1 fruit fly cellular context compared by ENCODE assay signal in the genomic region with DNA sequence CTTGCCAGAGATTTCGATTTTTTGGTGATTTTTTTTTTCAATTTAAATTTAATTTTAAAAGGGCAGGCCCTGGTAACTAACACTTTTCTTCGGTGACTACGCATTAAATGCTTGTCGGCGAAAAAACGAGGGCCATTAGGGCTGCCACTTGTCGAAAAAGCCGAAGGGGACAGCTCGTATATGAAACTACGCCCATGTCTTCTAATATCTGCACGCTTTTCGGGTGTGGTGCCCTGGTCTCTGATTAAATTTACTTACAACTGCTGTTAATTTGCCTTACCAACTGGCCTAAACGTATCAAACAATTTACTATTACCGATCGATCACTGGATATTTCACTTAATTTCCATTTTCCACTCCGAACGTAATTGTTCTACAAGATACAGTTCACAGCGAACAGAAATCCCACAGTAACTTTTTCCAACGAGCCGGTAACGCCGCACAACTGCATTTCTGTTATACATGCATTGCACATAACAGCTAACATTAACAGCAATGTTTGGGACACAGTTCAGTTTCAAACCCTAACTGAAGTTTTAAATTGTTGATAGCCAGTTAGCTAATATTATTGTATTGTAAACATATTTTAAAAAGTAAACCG.
TF ChIP-seq lines count a peak whose summit lies in the region.

No protein-coding gene starts in this region.

TF ChIP-seq in whole organism, embryonic, 481 proteins besides CTCF, POLR2A, EP300 and RAD21 (continued from another document and continues in another):
- TF ChIP-seq Stat92E (GFP tag; optimal IDR thresholded peaks at IDR 0.05; lab: Kevin White, UChicago) (no peak), Abd-B (GFP tag; optimal IDR thresholded peaks at IDR 0.05; lab: Kevin White, UChicago) (no peak), Fer3 (tag; optimal IDR thresholded peaks at IDR 0.05; lab: Kevin White, UChicago) (no peak), Xrp1 (GFP tag; IDR thresholded peaks at IDR 0.05; lab: Robert Waterston, UW) (no peak), CG7928 (GFP tag; optimal IDR thresholded peaks at IDR 0.05; lab: Kevin White, UChicago) (peak; percentile 72), CG2202 (tag; optimal IDR thresholded peaks at IDR 0.05; lab: Kevin White, UChicago) (no peak), CG17802 (tag; optimal IDR thresholded peaks at IDR 0.05; lab: Kevin White, UChicago) (no peak), sc (optimal IDR thresholded peaks at IDR 0.05; lab: Kevin White, UChicago) (no peak), sc (GFP tag; optimal IDR thresholded peaks at IDR 0.05; lab: Kevin White, UChicago) (no peak), her (GFP tag; optimal IDR thresholded peaks at IDR 0.05; lab: Kevin White, UChicago) (no peak), trem (tag; optimal IDR thresholded peaks at IDR 0.05; lab: Kevin White, UChicago) (peak; percentile 89), zen2 (GFP tag; IDR thresholded peaks at IDR 0.05; lab: Robert Waterston, UW; ENCODE audit: partially characterized antibody) (no peak), E2f1 (GFP tag; IDR thresholded peaks at IDR 0.05; lab: Robert Waterston, UW) (no peak), jumu (GFP tag; optimal IDR thresholded peaks at IDR 0.05; lab: Kevin White, UChicago) (peak; percentile 31), CG9215 (GFP tag; IDR thresholded peaks at IDR 0.05; lab: Robert Waterston, UW) (0 out of 2 replicates have a peak, but pooled peaks have one; percentile 37), CG9609 (GFP tag; optimal IDR thresholded peaks at IDR 0.05; lab: Kevin White, UChicago) (no peak), Lhr (GFP tag; optimal IDR thresholded peaks at IDR 0.05; lab: Kevin White, UChicago) (peak; percentile 50), Sry-β (GFP tag; optimal IDR thresholded peaks at IDR 0.05; lab: Kevin White, UChicago) (no peak), Ets65A (GFP tag; lab: Kevin White, UChicago) (peak; percentile 1), NfI (GFP tag; optimal IDR thresholded peaks at IDR 0.05; lab: Kevin White, UChicago) (peak; percentile 3), CG10366 (GFP tag; IDR thresholded peaks at IDR 0.05; lab: Robert Waterston, UW) (no peak), CG9817 (tag; optimal IDR thresholded peaks at IDR 0.05; lab: Kevin White, UChicago) (no peak), CG15269 (tag; optimal IDR thresholded peaks at IDR 0.05; lab: Kevin White, UChicago) (no peak), Deaf1 (tag; optimal IDR thresholded peaks at IDR 0.05; lab: Kevin White, UChicago) (peak; percentile 82), CG13296 (GFP tag; optimal IDR thresholded peaks at IDR 0.05; lab: Kevin White, UChicago) (no peak), otp (GFP tag; IDR thresholded peaks at IDR 0.05; lab: Robert Waterston, UW) (no peak), Bdp1 (GFP tag; optimal IDR thresholded peaks at IDR 0.05; lab: Kevin White, UChicago) (no peak), CG9932 (GFP tag; IDR thresholded peaks at IDR 0.05; lab: Robert Waterston, UW) (peak; percentile 67), Sox100B (GFP tag; optimal IDR thresholded peaks at IDR 0.05; lab: Kevin White, UChicago) (no peak), CG8924 (tag; optimal IDR thresholded peaks at IDR 0.05; lab: Kevin White, UChicago) (no peak), CG30403 (GFP tag; optimal IDR thresholded peaks at IDR 0.05; lab: Kevin White, UChicago) (peak; percentile 36), CG11456 (GFP tag; IDR thresholded peaks at IDR 0.05; lab: Robert Waterston, UW) (no peak), CG11093 (GFP tag; IDR thresholded peaks at IDR 0.05; lab: Robert Waterston, UW) (no peak), CG12155 (GFP tag; optimal IDR thresholded peaks at IDR 0.05; lab: Kevin White, UChicago) (no peak), trh (GFP tag; optimal IDR thresholded peaks at IDR 0.05; lab: Kevin White, UChicago) (no peak), CG8478 (optimal IDR thresholded peaks at IDR 0.05; lab: Kevin White, UChicago) (no peak), CG32767 (GFP tag; IDR thresholded peaks at IDR 0.05; lab: Robert Waterston, UW) (no peak), stwl (tag; optimal IDR thresholded peaks at IDR 0.05; lab: Kevin White, UChicago) (peak; percentile 72), CG30020 (tag; optimal IDR thresholded peaks at IDR 0.05; lab: Kevin White, UChicago) (no peak), Dll (GFP tag; IDR thresholded peaks at IDR 0.05; lab: Robert Waterston, UW; ENCODE audit: partially characterized antibody) (no peak), wek (GFP tag; optimal IDR thresholded peaks at IDR 0.05; lab: Kevin White, UChicago) (no peak), YL-1 (GFP tag; optimal IDR thresholded peaks at IDR 0.05; lab: Kevin White, UChicago) (peak; percentile 51), CG14441 (GFP tag; IDR thresholded peaks at IDR 0.05; lab: Robert Waterston, UW) (no peak), CG3995 (GFP tag; optimal IDR thresholded peaks at IDR 0.05; lab: Kevin White, UChicago) (peak; percentile 31), CG16779 (GFP tag; IDR thresholded peaks at IDR 0.05; lab: Robert Waterston, UW) (no peak), bcd (GFP tag; optimal IDR thresholded peaks at IDR 0.05; lab: Kevin White, UChicago) (no peak), Dip2 (GFP tag; IDR thresholded peaks at IDR 0.05; lab: Robert Waterston, UW) (no peak), CG17186 (GFP tag; optimal IDR thresholded peaks at IDR 0.05; lab: Kevin White, UChicago) (peak; percentile 98), CG7556 (GFP tag; optimal IDR thresholded peaks at IDR 0.05; lab: Kevin White, UChicago) (no peak), MESR4 (GFP tag; optimal IDR thresholded peaks at IDR 0.05; lab: Kevin White, UChicago) (peak; percentile 57), ssp (GFP tag; IDR thresholded peaks at IDR 0.05; lab: Robert Waterston, UW) (0 out of 2 replicates have a peak, but pooled peaks have one; percentile 20), nerfin-2 (GFP tag; IDR thresholded peaks at IDR 0.05; lab: Robert Waterston, UW; ENCODE audit: partially characterized antibody) (no peak), CG4617 (GFP tag; optimal IDR thresholded peaks at IDR 0.05; lab: Kevin White, UChicago; ENCODE audit: borderline replicate concordance) (peak; percentile 57), Antp (GFP tag; optimal IDR thresholded peaks at IDR 0.05; lab: Kevin White, UChicago) (peak; percentile 17), CG17568 (GFP tag; optimal IDR thresholded peaks at IDR 0.05; lab: Kevin White, UChicago) (no peak), jing (GFP tag; optimal IDR thresholded peaks at IDR 0.05; lab: Kevin White, UChicago) (no peak), tgo (GFP tag; IDR thresholded peaks at IDR 0.05; lab: Robert Waterston, UW) (no peak), CHES-1-like (GFP tag; optimal IDR thresholded peaks at IDR 0.05; lab: Kevin White, UChicago) (peak; percentile 24), amos (GFP tag; IDR thresholded peaks at IDR 0.05; lab: Robert Waterston, UW; ENCODE audit: partially characterized antibody) (no peak), al (GFP tag; IDR thresholded peaks at IDR 0.05; lab: Robert Waterston, UW) (no peak), CG15696 (tag; optimal IDR thresholded peaks at IDR 0.05; lab: Kevin White, UChicago) (no peak), Side (GFP tag; optimal IDR thresholded peaks at IDR 0.05; lab: Kevin White, UChicago) (peak; percentile 28), ATbp (GFP tag; optimal IDR thresholded peaks at IDR 0.05; lab: Kevin White, UChicago) (no peak), ranshi (GFP tag; IDR thresholded peaks at IDR 0.05; lab: Robert Waterston, UW) (no peak), chif (GFP tag; optimal IDR thresholded peaks at IDR 0.05; lab: Kevin White, UChicago) (peak in 1 of 2 experiments; percentile 13), yki (optimal IDR thresholded peaks at IDR 0.05; lab: Kevin White, UChicago) (no peak), CG3065 (GFP tag; optimal IDR thresholded peaks at IDR 0.05; lab: Kevin White, UChicago) (no peak), sens (GFP tag; lab: Kevin White, UChicago) (peak; percentile 69), dpn (GFP tag; optimal IDR thresholded peaks at IDR 0.05; lab: Kevin White, UChicago) (peak; percentile 20 to 37), CG13424 (tag; optimal IDR thresholded peaks at IDR 0.05; lab: Kevin White, UChicago) (peak; percentile 14), kah (GFP tag; optimal IDR thresholded peaks at IDR 0.05; lab: Kevin White, UChicago) (no peak), Hr3 (GFP tag; optimal IDR thresholded peaks at IDR 0.05; lab: Kevin White, UChicago) (peak; percentile 23), CG7271 (tag; optimal IDR thresholded peaks at IDR 0.05; lab: Kevin White, UChicago) (no peak), ash1 (GFP tag; optimal IDR thresholded peaks at IDR 0.05; lab: Kevin White, UChicago) (no peak), CG14965 (GFP tag; optimal IDR thresholded peaks at IDR 0.05; lab: Kevin White, UChicago; ENCODE audit: borderline replicate concordance) (no peak), pzg (GFP tag; optimal IDR thresholded peaks at IDR 0.05; lab: Kevin White, UChicago) (peak; percentile 39), CG13775 (GFP tag; optimal IDR thresholded peaks at IDR 0.05; lab: Kevin White, UChicago) (no peak), aop (GFP tag; IDR thresholded peaks at IDR 0.05; lab: Robert Waterston, UW) (no peak), zfh2 (GFP tag; optimal IDR thresholded peaks at IDR 0.05; lab: Kevin White, UChicago) (peak; percentile 21), C15 (GFP tag; IDR thresholded peaks at IDR 0.05; lab: Robert Waterston, UW) (no peak), hb (GFP tag; IDR thresholded peaks at IDR 0.05; lab: Robert Waterston, UW; ENCODE audit: partially characterized antibody) (no peak), Opbp (GFP tag; IDR thresholded peaks at IDR 0.05; lab: Robert Waterston, UW; ENCODE audit: partially characterized antibody) (no peak), CG13624 (GFP tag; optimal IDR thresholded peaks at IDR 0.05; lab: Kevin White, UChicago) (peak; percentile 73), H15 (GFP tag; IDR thresholded peaks at IDR 0.05; lab: Robert Waterston, UW) (no peak), Ets97D (GFP tag; optimal IDR thresholded peaks at IDR 0.05; lab: Kevin White, UChicago) (peak; percentile 36), CG17829 (tag; optimal IDR thresholded peaks at IDR 0.05; lab: Kevin White, UChicago) (peak; percentile 10), CG2120 (GFP tag; optimal IDR thresholded peaks at IDR 0.05; lab: Kevin White, UChicago) (peak; percentile 53), CG7963 (GFP tag; IDR thresholded peaks at IDR 0.05; lab: Robert Waterston, UW; ENCODE audit: partially characterized antibody) (no peak), CG18476 (GFP tag; optimal IDR thresholded peaks at IDR 0.05; lab: Kevin White, UChicago) (no peak), corto (GFP tag; optimal IDR thresholded peaks at IDR 0.05; lab: Kevin White, UChicago) (no peak), knrl (GFP tag; IDR thresholded peaks at IDR 0.05; lab: Robert Waterston, UW; ENCODE audit: partially characterized antibody) (peak; percentile 40), CG31388 (GFP tag; optimal IDR thresholded peaks at IDR 0.05; lab: Kevin White, UChicago) (no peak), CG18262 (tag; optimal IDR thresholded peaks at IDR 0.05; lab: Kevin White, UChicago) (no peak), CG7987 (GFP tag; optimal IDR thresholded peaks at IDR 0.05; lab: Kevin White, UChicago) (no peak), CG9876 (GFP tag; optimal IDR thresholded peaks at IDR 0.05; lab: Kevin White, UChicago) (no peak), unc-4 (GFP tag; IDR thresholded peaks at IDR 0.05; lab: Robert Waterston, UW; ENCODE audit: partially characterized antibody) (no peak), CG16813 (GFP tag; IDR thresholded peaks at IDR 0.05; lab: Robert Waterston, UW; ENCODE audit: partially characterized antibody) (no peak), Dref (GFP tag; IDR thresholded peaks at IDR 0.05; lab: Robert Waterston, UW) (no peak), Sin3A (optimal IDR thresholded peaks at IDR 0.05; lab: Kevin White, UChicago) (peak; percentile 16), CG32532 (GFP tag; IDR thresholded peaks at IDR 0.05; lab: Robert Waterston, UW) (peak; percentile 50; the same call in 1 of the 2 replicates), mam (GFP tag; optimal IDR thresholded peaks at IDR 0.05; lab: Kevin White, UChicago) (peak; percentile 42), gce (GFP tag; IDR thresholded peaks at IDR 0.05; lab: Robert Waterston, UW) (no peak), CG15011 (GFP tag; optimal IDR thresholded peaks at IDR 0.05; lab: Kevin White, UChicago) (no peak), Kr (GFP tag; optimal IDR thresholded peaks at IDR 0.05; lab: Kevin White, UChicago) (no peak), ham (GFP tag; IDR thresholded peaks at IDR 0.05; lab: Robert Waterston, UW) (no peak), CG12744 (GFP tag; optimal IDR thresholded peaks at IDR 0.05; lab: Kevin White, UChicago) (no peak), gcm (GFP tag; optimal IDR thresholded peaks at IDR 0.05; lab: Kevin White, UChicago) (no peak), Scr (GFP tag; IDR thresholded peaks at IDR 0.05; lab: Robert Waterston, UW; ENCODE audit: partially characterized antibody) (no peak), HmgD (GFP tag; optimal IDR thresholded peaks at IDR 0.05; lab: Kevin White, UChicago) (peak; percentile 12), CG1603 (tag; optimal IDR thresholded peaks at IDR 0.05; lab: Kevin White, UChicago) (peak; percentile 55), CG13123 (GFP tag; optimal IDR thresholded peaks at IDR 0.05; lab: Kevin White, UChicago) (no peak), maf-S (GFP tag; optimal IDR thresholded peaks at IDR 0.05; lab: Kevin White, UChicago) (no peak), sima (GFP tag; optimal IDR thresholded peaks at IDR 0.05; lab: Kevin White, UChicago) (no peak), lilli (GFP tag; optimal IDR thresholded peaks at IDR 0.05; lab: Kevin White, UChicago) (peak; percentile 37), kni (GFP tag; optimal IDR thresholded peaks at IDR 0.05; lab: Kevin White, UChicago) (peak; percentile 16), vnd (GFP tag; IDR thresholded peaks at IDR 0.05; lab: Robert Waterston, UW; ENCODE audit: partially characterized antibody) (no peak), HmgZ (tag; optimal IDR thresholded peaks at IDR 0.05; lab: Kevin White, UChicago) (peak; percentile 21), Eip74EF (GFP tag; optimal IDR thresholded peaks at IDR 0.05; lab: Kevin White, UChicago) (no peak), Gug (GFP tag; IDR thresholded peaks at IDR 0.05; lab: Robert Waterston, UW) (peak; percentile 48; the same call in 2 of the 4 replicates), sob (GFP tag; IDR thresholded peaks at IDR 0.05; lab: Robert Waterston, UW) (no peak), Neu2 (GFP tag; optimal IDR thresholded peaks at IDR 0.05; lab: Kevin White, UChicago; ENCODE audit: borderline replicate concordance) (no peak), CG11247 (GFP tag; IDR thresholded peaks at IDR 0.05; lab: Robert Waterston, UW) (no peak), CG33557 (GFP tag; optimal IDR thresholded peaks at IDR 0.05; lab: Kevin White, UChicago) (no peak), Elba2 (GFP tag; optimal IDR thresholded peaks at IDR 0.05; lab: Kevin White, UChicago) (no peak), dan (GFP tag; IDR thresholded peaks at IDR 0.05; lab: Robert Waterston, UW) (no peak), schlank (tag; optimal IDR thresholded peaks at IDR 0.05; lab: Kevin White, UChicago) (no peak), ase (GFP tag; IDR thresholded peaks at IDR 0.05; lab: Robert Waterston, UW) (no peak)
